Worm (Caenorhabditis elegans) whole organism, L1 larva: ENCODE results near the gene srt-73.

ENCODE experiments used
- C16A3.4 ChIP-seq: fragments of 150-350 bp; optimal IDR thresholded peaks from 2 replicates; lab custom pipeline; 2014; ENCODE audit warnings: missing biosample characterization, missing genetic modification characterization
- aha-1 ChIP-seq: fragments of 150-350 bp; optimal IDR thresholded peaks from 2 replicates; lab custom pipeline; 2014; ENCODE audit warnings: missing biosample characterization, missing genetic modification characterization
- blmp-1 ChIP-seq: fragments of 150-350 bp; optimal IDR thresholded peaks from 2 replicates; lab custom pipeline; 2014; ENCODE audit warnings: missing biosample characterization, missing genetic modification characterization
- ceh-8 ChIP-seq: fragments of 200-800 bp; sonication (Bioruptor generic); optimal IDR thresholded peaks from 2 replicates; lab custom pipeline; 2018; ENCODE audit warnings: mild to moderate bottlenecking, missing genetic modification characterization, moderate library complexity, missing compliant biosample characterization
- ceh-82 ChIP-seq, 3 experiments: fragments of 150-350 bp in 1 of 3; sonication (generic microtip) in 2 of 3; optimal IDR thresholded peaks; 2 replicates each; lab custom pipeline; 2014 to 2017; ENCODE audit warnings: missing biosample characterization in 3 of 3, missing genetic modification characterization in 3 of 3
- ceh-88 ChIP-seq: fragments of 200-800 bp; sonication (Bioruptor generic); IDR thresholded peaks from 2 replicates; pipeline ENCODE4 v1.3.6; 2022; ENCODE audit warnings: missing genetic modification characterization, missing compliant biosample characterization
- ces-1 ChIP-seq: fragments of 150-350 bp; optimal IDR thresholded peaks from 2 replicates; lab custom pipeline; 2014; ENCODE audit warnings: missing biosample characterization, missing genetic modification reagents, missing genetic modification characterization
- dpl-1 ChIP-seq, 3 experiments: fragments of 150-350 bp in 2 of 3; sonication (generic microtip) in 1 of 3; optimal IDR thresholded peaks; 2 replicates each; lab custom pipeline; 2014 to 2017; ENCODE audit warnings: missing biosample characterization in 3 of 3, missing genetic modification characterization in 3 of 3, missing genetic modification reagents in 3 of 3
- dsc-1 ChIP-seq: sonication (generic microtip); optimal IDR thresholded peaks from 2 replicates; lab custom pipeline; 2016; ENCODE audit warnings: mild to moderate bottlenecking, missing genetic modification characterization, missing compliant biosample characterization
- efl-1 ChIP-seq, 4 experiments: fragments of 150-350 bp; optimal IDR thresholded peaks in 3 of 4; peaks in 1 of 4; 1 replicate in 1 of 4; 2 replicates in 3 of 4; lab custom pipeline; 2014; ENCODE audit warnings: missing biosample characterization in 2 of 4, missing genetic modification characterization in 2 of 4, missing genetic modification reagents in 2 of 4
- elt-3 ChIP-seq, 6 experiments: fragments of 150-350 bp in 1 of 6; sonication (generic microtip); optimal IDR thresholded peaks; 2 replicates each; lab custom pipeline; 2017 to 2018; ENCODE audit warnings: missing biosample characterization in 6 of 6, missing genetic modification characterization in 6 of 6, inconsistent platforms in 1 of 6
- ets-5 ChIP-seq: fragments of 200-800 bp; sonication (Bioruptor generic); IDR thresholded peaks from 2 replicates; pipeline ENCODE4 v1.3.6; 2022; ENCODE audit warnings: missing genetic modification characterization, missing compliant biosample characterization
- fkh-4 ChIP-seq: sonication (generic microtip); optimal IDR thresholded peaks from 2 replicates; lab custom pipeline; 2016; ENCODE audit warnings: missing compliant biosample characterization, missing genetic modification characterization, borderline replicate concordance
- fkh-8 ChIP-seq: sonication (generic microtip); optimal IDR thresholded peaks from 2 replicates; lab custom pipeline; 2016; ENCODE audit warnings: mild to moderate bottlenecking, missing genetic modification characterization, missing compliant biosample characterization
- fos-1 ChIP-seq: fragments of 150-350 bp; optimal IDR thresholded peaks from 2 replicates; lab custom pipeline; 2014; ENCODE audit warnings: missing biosample characterization, missing genetic modification characterization
- hlh-17 ChIP-seq: fragments of 200-800 bp; sonication (Bioruptor generic); optimal IDR thresholded peaks from 2 replicates; lab custom pipeline; 2018; ENCODE audit warnings: missing genetic modification characterization, mild to moderate bottlenecking, missing compliant biosample characterization, moderate library complexity, borderline replicate concordance
- hlh-4 ChIP-seq: sonication (generic microtip); optimal IDR thresholded peaks from 2 replicates; lab custom pipeline; 2016; ENCODE audit warnings: mild to moderate bottlenecking, missing genetic modification characterization, missing compliant biosample characterization
- hpl-2 ChIP-seq: fragments of 150-350 bp; optimal IDR thresholded peaks from 2 replicates; lab custom pipeline; 2014; ENCODE audit warnings: missing biosample characterization, missing genetic modification reagents, missing genetic modification characterization
- irx-1 ChIP-seq: sonication (generic microtip); optimal IDR thresholded peaks from 2 replicates; lab custom pipeline; 2016; ENCODE audit warnings: missing genetic modification characterization, missing compliant biosample characterization
- jun-1 ChIP-seq: fragments of 150-350 bp; optimal IDR thresholded peaks from 2 replicates; lab custom pipeline; 2014; ENCODE audit warnings: missing biosample characterization, missing genetic modification reagents, missing genetic modification characterization
- lin-13 ChIP-seq: fragments of 150-350 bp; optimal IDR thresholded peaks from 2 replicates; lab custom pipeline; 2014; ENCODE audit warnings: missing biosample characterization, missing genetic modification reagents, missing genetic modification characterization
- lin-14 ChIP-seq: fragments of 200-800 bp; sonication (Bioruptor generic); optimal IDR thresholded peaks from 2 replicates; lab custom pipeline; 2018; ENCODE audit warnings: mild to moderate bottlenecking, missing genetic modification characterization, moderate library complexity, missing compliant biosample characterization
- lin-15B ChIP-seq: fragments of 150-350 bp; sonication (generic microtip); optimal IDR thresholded peaks from 3 replicates; lab custom pipeline; 2014; ENCODE audit warnings: missing biosample characterization, missing genetic modification characterization
- lin-35 ChIP-seq, 2 experiments: fragments of 150-350 bp; optimal IDR thresholded peaks; 2 replicates each; lab custom pipeline; 2014; ENCODE audit warnings: missing biosample characterization in 2 of 2, missing genetic modification characterization in 2 of 2, missing genetic modification reagents in 2 of 2
- lsy-2 ChIP-seq, 2 experiments: fragments of 150-350 bp; optimal IDR thresholded peaks; 2 replicates each; lab custom pipeline; 2014; ENCODE audit warnings: missing biosample characterization in 2 of 2, missing genetic modification characterization in 2 of 2
- mab-9 ChIP-seq: fragments of 200-800 bp; sonication (Bioruptor generic); IDR thresholded peaks from 2 replicates; pipeline ENCODE4 v1.3.6; 2022; ENCODE audit warnings: missing genetic modification reagents, missing genetic modification characterization, missing compliant biosample characterization
- mdl-1 ChIP-seq, 2 experiments: fragments of 150-350 bp; optimal IDR thresholded peaks; 2 replicates each; lab custom pipeline; 2014 to 2017; ENCODE audit warnings: missing biosample characterization in 2 of 2, missing genetic modification characterization in 2 of 2, inconsistent platforms in 1 of 2
- mep-1 ChIP-seq: fragments of 150-350 bp; optimal IDR thresholded peaks from 2 replicates; lab custom pipeline; 2014; ENCODE audit warnings: missing biosample characterization, missing genetic modification characterization
- nhr-11 ChIP-seq: fragments of 150-350 bp; optimal IDR thresholded peaks from 2 replicates; lab custom pipeline; 2014; ENCODE audit warnings: missing biosample characterization, missing genetic modification characterization
- nhr-12 ChIP-seq: sonication (generic microtip); optimal IDR thresholded peaks from 2 replicates; lab custom pipeline; 2017; ENCODE audit warnings: missing biosample characterization, missing genetic modification characterization
- nhr-19 ChIP-seq: fragments of 200-800 bp; sonication (Bioruptor generic); conservative IDR thresholded peaks from 2 replicates; pipeline ENCODE4 v1.3.6; 2022; ENCODE audit warnings: missing genetic modification characterization, missing compliant biosample characterization
- nhr-237 ChIP-seq: fragments of 150-350 bp; optimal IDR thresholded peaks from 2 replicates; lab custom pipeline; 2014; ENCODE audit warnings: missing biosample characterization, missing genetic modification characterization
- nhr-71 ChIP-seq: sonication (generic microtip); optimal IDR thresholded peaks from 2 replicates; lab custom pipeline; 2016; ENCODE audit warnings: mild to moderate bottlenecking, missing genetic modification characterization, moderate library complexity, missing compliant biosample characterization
- nhr-76 ChIP-seq: sonication (generic microtip); optimal IDR thresholded peaks from 2 replicates; lab custom pipeline; 2017; ENCODE audit warnings: missing biosample characterization, missing genetic modification characterization
- nhr-77 ChIP-seq: fragments of 150-350 bp; optimal IDR thresholded peaks from 2 replicates; lab custom pipeline; 2014; ENCODE audit warnings: missing biosample characterization, missing genetic modification characterization
- nhr-84 ChIP-seq: sonication (generic microtip); optimal IDR thresholded peaks from 2 replicates; lab custom pipeline; 2017; ENCODE audit warnings: missing biosample characterization, missing genetic modification characterization
- nhr-90 ChIP-seq: sonication (generic microtip); optimal IDR thresholded peaks from 2 replicates; lab custom pipeline; 2016; ENCODE audit warnings: mild to moderate bottlenecking, missing genetic modification characterization, missing compliant biosample characterization; ENCODE audit not compliant: poor library complexity
- pqm-1 ChIP-seq: sonication (generic microtip); optimal IDR thresholded peaks from 3 replicates; lab custom pipeline; 2017; ENCODE audit warnings: missing biosample characterization, missing genetic modification characterization
- snpc-4 ChIP-seq: fragments of 150-350 bp; optimal IDR thresholded peaks from 2 replicates; lab custom pipeline; 2014; ENCODE audit warnings: missing biosample characterization, missing genetic modification characterization
- snu-23 ChIP-seq: sonication (generic microtip); optimal IDR thresholded peaks from 2 replicates; lab custom pipeline; 2016; ENCODE audit warnings: missing genetic modification characterization, missing compliant biosample characterization
- swsn-7 ChIP-seq: sonication (generic microtip); optimal IDR thresholded peaks from 2 replicates; lab custom pipeline; 2016; ENCODE audit warnings: missing genetic modification characterization, missing compliant biosample characterization
- unc-62 ChIP-seq: fragments of 150-350 bp; optimal IDR thresholded peaks from 2 replicates; lab custom pipeline; 2014; ENCODE audit warnings: missing biosample characterization, missing genetic modification reagents, missing genetic modification characterization
- xbp-1 ChIP-seq: sonication (generic microtip); optimal IDR thresholded peaks from 2 replicates; lab custom pipeline; 2016; ENCODE audit warnings: missing genetic modification characterization, missing compliant biosample characterization
- zip-4 ChIP-seq: fragments of 200-800 bp; sonication (Bioruptor generic); optimal IDR thresholded peaks from 2 replicates; lab custom pipeline; 2018; ENCODE audit warnings: mild to moderate bottlenecking, missing genetic modification characterization, moderate library complexity, missing compliant biosample characterization
- ztf-4 ChIP-seq: fragments of 150-350 bp; optimal IDR thresholded peaks from 2 replicates; lab custom pipeline; 2014; ENCODE audit warnings: missing biosample characterization, missing genetic modification characterization

srt-73 gene

ce11 chrIV:7879017-7879416 is at the start of gene srt-73:
TSS of gene srt-73 (plus strand) at chrIV:7879317.
- TF ChIP-seq efl-1 (optimal IDR thresholded peaks at IDR 0.05; lab: Kevin White, UChicago) (no peak), efl-1 (GFP tag; optimal IDR thresholded peaks at IDR 0.05 in 1 of 2; lab: Kevin White, UChicago) (peak in 1 of 2 experiments; percentile 63), pqm-1 (tag; lab: Kevin White, UChicago) (no peak), unc-62 (GFP tag; lab: Kevin White, UChicago) (no peak), nhr-12 (tag; lab: Kevin White, UChicago) (no peak)

- TF ChIP-seq efl-1 (optimal IDR thresholded peaks at IDR 0.05; lab: Kevin White, UChicago): peak; percentile 2 to 5
- TF ChIP-seq efl-1 (GFP tag; optimal IDR thresholded peaks at IDR 0.05 in 1 of 2; lab: Kevin White, UChicago): peak; percentile 31 to 75
- peak in 1 of 2 experiments; percentile 13 for TF ChIP-seq mdl-1 (tag; optimal IDR thresholded peaks at IDR 0.05; lab: Kevin White, UChicago)
- peak; percentile 4 for TF ChIP-seq nhr-77
- TF ChIP-seq C16A3.4: peak; percentile 2
- no peak for TF ChIP-seq dsc-1 (tag; lab: Kevin White, UChicago)
- TF ChIP-seq lin-15B: peak; percentile 5
- peak; percentile 29 for TF ChIP-seq snu-23 (GFP tag; lab: Kevin White, UChicago)
- TF ChIP-seq mep-1 (tag; lab: Kevin White, UChicago): peak; percentile 31
- peak; percentile 60 for TF ChIP-seq fkh-8
- TF ChIP-seq dpl-1 (GFP tag; optimal IDR thresholded peaks at IDR 0.05; lab: Kevin White, UChicago): peak in 2 of 3 experiments; percentile 15 to 43
- TF ChIP-seq ces-1: no peak
- TF ChIP-seq lsy-2 (tag; optimal IDR thresholded peaks at IDR 0.05; lab: Kevin White, UChicago): peak in 1 of 2 experiments; percentile 46
- TF ChIP-seq lin-14 (GFP tag; lab: Kevin White, UChicago): peak; percentile 77
- TF ChIP-seq aha-1: no peak
- peak; percentile 9 for TF ChIP-seq xbp-1 (tag; lab: Kevin White, UChicago)
- TF ChIP-seq nhr-71 (tag; lab: Kevin White, UChicago): peak; percentile 34
- peak; percentile 5 for TF ChIP-seq blmp-1 (tag; lab: Kevin White, UChicago)
- TF ChIP-seq ceh-88 (GFP tag; lab: Robert Waterston, UW): no peak
- TF ChIP-seq swsn-7 (tag; lab: Kevin White, UChicago): peak; percentile 13
Measured at ce11 chrIV:7830151-7830550, 49.0 kb upstream of the srt-73 start, which contains the start of gene mvb-12. TSS of gene mvb-12 (plus strand) at chrIV:7830525.

DNA sequence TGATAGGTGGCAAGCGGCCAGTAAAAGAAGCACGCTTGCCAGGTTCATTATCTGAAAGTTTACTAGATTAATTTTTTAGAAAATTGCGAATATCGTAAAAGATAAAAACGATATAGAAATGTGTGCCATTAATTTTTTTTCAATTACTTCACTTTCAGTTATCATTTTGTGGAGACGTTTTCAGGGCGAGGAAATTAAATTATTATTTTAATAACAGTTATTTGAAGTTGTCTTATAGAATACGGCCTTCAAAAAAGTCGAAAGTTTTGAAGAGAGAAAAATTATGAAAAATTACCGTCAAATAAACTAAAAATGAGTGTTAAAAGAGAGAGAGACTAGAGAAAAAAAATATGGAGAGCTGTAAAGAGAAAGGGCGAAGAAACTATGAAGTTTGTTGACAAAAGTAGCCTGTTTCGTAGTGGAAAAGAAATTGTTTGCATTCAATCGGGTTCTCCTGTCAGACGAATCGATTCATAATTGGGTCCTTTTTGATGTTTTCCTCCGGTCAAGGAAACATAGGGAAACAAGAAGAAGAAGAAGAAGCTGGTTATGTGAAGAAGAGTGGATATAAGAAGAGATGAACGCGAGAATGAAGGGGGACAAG is 44.4 kb upstream of the srt-73 start, which contains the start of gene erp-44.2:
Gene erp-44.2 (minus strand): TSS at position 51 of the 604 bp plus-strand sequence.
- no peak for TF ChIP-seq xbp-1 (tag; lab: Kevin White, UChicago)
- TF ChIP-seq irx-1 (tag; lab: Kevin White, UChicago): no peak
- TF ChIP-seq, all 84 proteins: peak for 0

- TF ChIP-seq hlh-4 (tag; lab: Kevin White, UChicago) (no peak), nhr-76 (tag; lab: Kevin White, UChicago) (no peak), nhr-90 (peak; percentile 27), hpl-2 (GFP tag; lab: Kevin White, UChicago) (no peak), hlh-17 (GFP tag; lab: Kevin White, UChicago) (no peak), snpc-4 (tag; lab: Kevin White, UChicago) (no peak), fos-1 (tag; lab: Kevin White, UChicago) (no peak), C16A3.4 (peak; percentile 0), zip-4 (GFP tag; lab: Kevin White, UChicago) (no peak), snu-23 (GFP tag; lab: Kevin White, UChicago) (peak; percentile 57), lin-35 (GFP tag; optimal IDR thresholded peaks at IDR 0.05; lab: Kevin White, UChicago) (peak in 1 of 2 experiments; percentile 27), jun-1 (tag; lab: Kevin White, UChicago) (no peak), ceh-82 (tag; optimal IDR thresholded peaks at IDR 0.05; lab: Kevin White, UChicago) (no peak), nhr-237 (tag; lab: Kevin White, UChicago) (no peak), nhr-19 (GFP tag; lab: Robert Waterston, UW) (no peak), ztf-4 (tag; lab: Kevin White, UChicago) (no peak), nhr-11 (no peak), nhr-84 (no peak), elt-3 (tag; optimal IDR thresholded peaks at IDR 0.05; lab: Kevin White, UChicago) (peak in 2 of 6 experiments; percentile 11 to 65), efl-1 (optimal IDR thresholded peaks at IDR 0.05; lab: Kevin White, UChicago) (peak in 1 of 2 experiments; percentile 1), efl-1 (GFP tag; optimal IDR thresholded peaks at IDR 0.05 in 1 of 2; lab: Kevin White, UChicago) (peak in 1 of 2 experiments; percentile 85), lin-14 (GFP tag; lab: Kevin White, UChicago) (peak; percentile 54), ets-5 (no peak), mab-9 (no peak), fkh-4 (tag; lab: Kevin White, UChicago) (no peak), lin-13 (GFP tag; lab: Kevin White, UChicago) (no peak), ceh-8 (GFP tag; lab: Kevin White, UChicago) (no peak)
Measured at ce11 chrIV:7836030-7836429, 43.1 kb upstream of the srt-73 start.
